Worm (Caenorhabditis elegans): Measurements from ENCODE around the gene ugt-8.

- TF ChIP-seq ceh-36 (tag; optimal IDR thresholded peaks at IDR 0.05) (no peak), hmg-4 (GFP tag; optimal IDR thresholded peaks at IDR 0.05) (no peak), ama-1 (optimal IDR thresholded peaks at IDR 0.05) (no peak), tra-4 (tag; optimal IDR thresholded peaks at IDR 0.05) (no peak), tbx-11 (GFP tag; IDR thresholded peaks at IDR 0.05) (no peak), scrt-1 (GFP tag; IDR thresholded peaks at IDR 0.05) (no peak), ceh-13 (GFP tag; optimal IDR thresholded peaks at IDR 0.05) (no peak), tbx-37 (GFP tag; conservative IDR thresholded peaks at IDR 0.05) (no peak), sea-1 (GFP tag; conservative IDR thresholded peaks at IDR 0.05) (no peak), ets-7 (tag; optimal IDR thresholded peaks at IDR 0.05) (no peak), pes-1 (GFP tag; IDR thresholded peaks at IDR 0.05) (no peak)
Observed at ce11 chrV:4918664-4919257, 15.0 kb downstream of the ugt-8 start, which contains the start of gene C02E7.6.
